Worm (Caenorhabditis elegans) whole organism, young adult: Measurements from ENCODE around the gene got-2.2.

Source experiments
- F49E8.2 ChIP-seq: sonication (generic microtip); optimal IDR thresholded peaks from 3 replicates; lab custom pipeline; 2017; ENCODE audit warnings: missing genetic modification characterization, mild to moderate bottlenecking, missing compliant biosample characterization, antibody characterized with exemption, moderate library complexity; ENCODE audit not compliant: insufficient read depth
- athp-1 ChIP-seq: sonication (generic microtip); optimal IDR thresholded peaks from 2 replicates; lab custom pipeline; 2017; ENCODE audit warnings: mild to moderate bottlenecking, missing genetic modification characterization, missing compliant biosample characterization

DNA sequence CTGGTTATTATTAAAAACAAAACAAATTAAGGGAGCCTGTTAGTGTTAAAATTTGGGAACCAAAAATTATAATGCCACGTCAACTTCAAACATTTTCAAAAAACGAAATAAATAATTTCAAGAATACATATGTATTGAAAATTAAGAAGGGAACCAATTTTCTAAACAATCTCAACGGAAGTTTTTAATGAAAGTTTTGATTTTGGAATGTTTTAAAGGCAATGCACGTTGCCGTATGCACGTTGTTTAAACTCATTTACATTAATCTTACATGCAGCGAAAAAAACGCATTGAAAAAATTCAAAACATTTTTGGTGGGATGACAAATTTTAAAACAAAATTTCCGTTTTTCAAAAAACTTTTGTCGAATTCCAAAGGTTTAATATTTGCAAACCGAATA lies 33.0 kb downstream of the got-2.2 start:
- TF ChIP-seq athp-1 (tag; lab: Kevin White, UChicago) (no peak), F49E8.2 (tag; lab: Kevin White, UChicago) (no peak)
